Worm (Caenorhabditis elegans): ENCODE results near the gene C17B7.4.

The C17B7.4 gene

DNA sequence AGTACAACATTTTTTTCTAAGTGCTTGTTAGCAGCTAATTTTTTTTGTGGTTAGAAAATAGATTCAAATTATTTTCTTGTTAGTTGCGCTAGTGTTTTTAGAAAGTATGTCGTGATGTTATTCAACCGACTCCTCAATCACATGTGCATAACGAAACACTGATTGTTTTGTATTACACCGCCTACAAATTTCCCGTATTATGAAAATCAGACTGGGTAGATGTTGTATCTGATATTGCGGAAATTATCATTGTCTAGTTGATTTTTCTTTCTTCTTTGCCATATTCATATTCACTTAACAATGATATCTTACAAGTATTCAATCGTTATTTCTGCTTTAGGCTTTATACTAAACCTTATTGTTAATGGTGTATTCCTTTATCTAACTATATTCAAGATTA, 12.2 kb downstream of the C17B7.4 start, which contains the start of gene str-63:
TSS of gene str-63 (plus strand) at position 301 of the 400 bp plus-strand sequence.
- TF ChIP-seq ceh-90 (tag; optimal IDR thresholded peaks at IDR 0.05) = no peak
- no peak for TF ChIP-seq lir-3 (tag; optimal IDR thresholded peaks at IDR 0.05; ENCODE audit: poor library complexity)
- no peak for TF ChIP-seq elt-2 (tag; optimal IDR thresholded peaks at IDR 0.05)
- TF ChIP-seq blmp-1 (tag; optimal IDR thresholded peaks at IDR 0.05) = no peak
- no peak for TF ChIP-seq nhr-84 (tag; optimal IDR thresholded peaks at IDR 0.05)
- TF ChIP-seq unc-98 (GFP tag; IDR thresholded peaks at IDR 0.05) = no peak
- no peak for TF ChIP-seq xbp-1 (tag; optimal IDR thresholded peaks at IDR 0.05)
- TF ChIP-seq nhr-28 (tag; optimal IDR thresholded peaks at IDR 0.05) = no peak
- no peak for TF ChIP-seq lin-35 (GFP tag; optimal IDR thresholded peaks at IDR 0.05)
- no peak for TF ChIP-seq fos-1 (tag; optimal IDR thresholded peaks at IDR 0.05)
- no peak for TF ChIP-seq tbx-2 (tag; optimal IDR thresholded peaks at IDR 0.05)
- no peak for TF ChIP-seq vab-15 (tag; optimal IDR thresholded peaks at IDR 0.05)
- TF ChIP-seq lsy-2 (tag; optimal IDR thresholded peaks at IDR 0.05) = no peak
- no peak for TF ChIP-seq pax-3 (tag; optimal IDR thresholded peaks at IDR 0.05)
- TF ChIP-seq efl-1 (optimal IDR thresholded peaks at IDR 0.05) = no peak
- no peak for TF ChIP-seq efl-1 (GFP tag; optimal IDR thresholded peaks at IDR 0.05 in 1 of 2)
- TF ChIP-seq fkh-4 (tag; optimal IDR thresholded peaks at IDR 0.05; ENCODE audit: borderline replicate concordance) = no peak

DNA sequence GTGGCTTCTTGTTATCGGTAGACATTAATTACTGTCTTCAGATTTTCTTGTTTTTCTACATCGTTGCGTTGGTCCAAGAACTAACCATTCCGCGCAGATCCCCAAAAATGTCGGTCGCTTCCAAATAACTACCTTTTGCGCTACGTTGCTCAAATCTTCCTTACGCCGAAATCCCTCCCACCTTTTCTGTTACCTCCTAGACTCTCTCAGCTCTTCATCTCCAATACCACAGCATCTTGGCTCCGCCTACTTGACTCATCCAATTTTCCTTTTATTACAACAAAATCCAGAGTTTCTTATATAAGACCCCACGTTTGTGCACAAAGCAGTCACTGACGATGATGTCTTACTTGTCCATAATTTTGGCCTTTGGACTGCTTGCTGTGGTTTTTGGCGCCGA, 13.8 kb downstream of the C17B7.4 start, which contains the start of gene C17B7.12:
TSS of gene C17B7.12 (plus strand) at position 301 of the 400 bp plus-strand sequence.
- TF ChIP-seq mep-1 (tag; optimal IDR thresholded peaks at IDR 0.05) (no peak), irx-1 (tag; optimal IDR thresholded peaks at IDR 0.05) (no peak), nhr-12 (tag; optimal IDR thresholded peaks at IDR 0.05) (no peak), unc-130 (tag; optimal IDR thresholded peaks at IDR 0.05) (no peak), zag-1 (tag; optimal IDR thresholded peaks at IDR 0.05) (no peak), nhr-71 (tag; optimal IDR thresholded peaks at IDR 0.05) (no peak)

DNA sequence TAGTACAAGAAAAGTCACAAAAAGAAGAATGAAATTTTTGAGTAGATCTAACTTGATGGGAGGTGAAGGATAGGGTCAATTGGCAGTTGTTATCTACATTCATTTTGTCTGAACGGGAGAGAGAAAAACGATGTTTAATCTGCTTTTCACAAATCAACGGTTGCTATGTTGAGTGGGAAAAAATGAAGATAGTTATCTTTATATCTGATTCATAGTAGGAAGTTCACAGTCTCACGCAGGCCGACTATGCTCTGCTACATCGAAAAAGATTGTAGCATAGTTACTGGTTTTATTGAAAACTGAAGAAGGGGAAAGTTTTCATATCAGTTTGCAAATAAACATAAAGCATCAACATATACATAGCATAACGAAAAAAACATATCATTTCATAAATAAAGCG, 16.4 kb downstream of the C17B7.4 start:
- TF ChIP-seq lin-14 (GFP tag; optimal IDR thresholded peaks at IDR 0.05) = peak; percentile 13
- TF ChIP-seq nhr-85 (tag) = peak; percentile 67
- TF ChIP-seq mep-1 (tag; optimal IDR thresholded peaks at IDR 0.05) = no peak

DNA sequence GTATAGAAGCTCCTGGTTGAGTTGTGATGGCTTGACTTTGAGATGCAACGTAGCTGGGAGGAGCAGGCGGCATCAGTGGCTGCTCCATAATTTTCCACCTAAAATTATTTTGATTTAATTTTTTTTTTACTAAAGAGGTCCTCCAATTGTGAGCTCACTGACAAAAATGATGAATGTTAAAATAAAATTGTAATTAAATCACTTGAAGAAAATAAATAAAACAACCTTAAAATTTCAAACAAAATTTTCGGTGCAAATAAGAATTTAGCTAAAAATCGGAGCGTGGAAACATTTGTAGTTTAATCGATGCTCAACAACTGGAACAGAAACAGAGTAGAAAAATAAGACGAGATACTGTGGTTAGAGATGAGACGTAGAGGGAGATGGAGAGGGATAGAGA, 18.0 kb downstream of the C17B7.4 start, which contains the start of gene scrm-3:
TSS of gene scrm-3 (minus strand) at position 101 of the 400 bp plus-strand sequence.
- no peak for TF ChIP-seq vab-15 (tag; optimal IDR thresholded peaks at IDR 0.05)
- no peak for TF ChIP-seq unc-86 (tag; optimal IDR thresholded peaks at IDR 0.05)
- TF ChIP-seq snpc-4 (tag; optimal IDR thresholded peaks at IDR 0.05) = no peak
- no peak for TF ChIP-seq elt-2 (tag; optimal IDR thresholded peaks at IDR 0.05)

DNA sequence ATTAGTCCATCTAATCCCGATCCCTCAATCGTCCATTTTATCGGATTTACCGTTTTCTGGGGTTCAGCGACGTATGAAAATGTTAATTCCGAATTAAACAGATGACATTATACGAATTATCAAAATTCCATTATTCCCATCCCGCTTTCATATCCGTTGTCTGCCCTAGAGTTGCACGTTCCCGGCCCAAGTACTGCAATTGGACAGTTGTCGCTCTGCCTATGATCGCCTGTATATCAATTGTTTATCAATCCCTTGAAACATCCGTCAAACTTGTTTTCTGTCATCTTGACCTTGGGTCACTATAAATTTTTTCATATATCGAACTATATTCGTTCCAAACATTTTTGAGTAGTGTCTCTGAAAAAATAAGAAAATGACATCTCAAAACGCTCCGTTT, 19.2 kb downstream of the C17B7.4 start, which contains the start of gene C04E12.5:
TSS of gene C04E12.5 (plus strand) at position 301 of the 400 bp plus-strand sequence.
- TF ChIP-seq pax-3 (tag; optimal IDR thresholded peaks at IDR 0.05) (no peak), nhr-84 (tag; optimal IDR thresholded peaks at IDR 0.05) (no peak), aha-1 (tag; optimal IDR thresholded peaks at IDR 0.05) (no peak), ceh-88 (GFP tag; IDR thresholded peaks at IDR 0.05) (no peak), ama-1 (optimal IDR thresholded peaks at IDR 0.05) (no peak), ztf-4 (tag; optimal IDR thresholded peaks at IDR 0.05) (no peak), unc-98 (GFP tag; IDR thresholded peaks at IDR 0.05) (no peak), nhr-12 (tag; optimal IDR thresholded peaks at IDR 0.05) (no peak), nhr-11 (tag; optimal IDR thresholded peaks at IDR 0.05) (no peak), sptf-1 (tag; optimal IDR thresholded peaks at IDR 0.05) (no peak), nhr-237 (tag; optimal IDR thresholded peaks at IDR 0.05) (no peak), F16B12.6 (tag; optimal IDR thresholded peaks at IDR 0.05) (no peak), aly-2 (tag; optimal IDR thresholded peaks at IDR 0.05) (no peak), unc-130 (tag; optimal IDR thresholded peaks at IDR 0.05) (no peak), ces-1 (GFP tag; optimal IDR thresholded peaks at IDR 0.05) (no peak), mep-1 (tag; optimal IDR thresholded peaks at IDR 0.05) (no peak), nhr-47 (tag; optimal IDR thresholded peaks at IDR 0.05) (no peak), efl-1 (optimal IDR thresholded peaks at IDR 0.05) (no peak), efl-1 (GFP tag; optimal IDR thresholded peaks at IDR 0.05 in 1 of 2) (no peak), snpc-4 (tag; optimal IDR thresholded peaks at IDR 0.05) (no peak)

All from whole organism, L1 larva.